Worm (Caenorhabditis elegans) whole organism, young adult: Measurements from ENCODE around the gene F49F1.9.

Source experiments
- B0336.3 ChIP-seq: fragments of 200-800 bp; sonication (Bioruptor generic); IDR thresholded peaks from 2 replicates; pipeline ENCODE4 v1.3.6; 2022; ENCODE audit warnings: missing genetic modification characterization, missing compliant biosample characterization
- D2030.7 ChIP-seq: fragments of 200-800 bp; sonication (Bioruptor generic); IDR thresholded peaks from 2 replicates; pipeline ENCODE4 v1.3.6; 2022; ENCODE audit warnings: missing genetic modification reagents, missing genetic modification characterization, missing compliant biosample characterization
- F10E7.11 ChIP-seq: sonication (generic microtip); optimal IDR thresholded peaks from 2 replicates; lab custom pipeline; 2017; ENCODE audit warnings: mild to moderate bottlenecking, missing genetic modification characterization, moderate library complexity, missing compliant biosample characterization
- F23B12.7 ChIP-seq: sonication (generic microtip); optimal IDR thresholded peaks from 2 replicates; lab custom pipeline; 2017; ENCODE audit warnings: missing genetic modification characterization, mild to moderate bottlenecking, missing compliant biosample characterization, antibody characterized with exemption, moderate library complexity; ENCODE audit not compliant: insufficient read depth
- F49E8.2 ChIP-seq: sonication (generic microtip); optimal IDR thresholded peaks from 3 replicates; lab custom pipeline; 2017; ENCODE audit warnings: missing genetic modification characterization, mild to moderate bottlenecking, missing compliant biosample characterization, antibody characterized with exemption, moderate library complexity; ENCODE audit not compliant: insufficient read depth
- atf-7 ChIP-seq: sonication (generic microtip); optimal IDR thresholded peaks from 2 replicates; lab custom pipeline; 2017; ENCODE audit warnings: mild to moderate bottlenecking, missing genetic modification characterization, missing compliant biosample characterization
- attf-3 ChIP-seq: fragments of 200-800 bp; sonication (Bioruptor generic); conservative IDR thresholded peaks from 2 replicates; pipeline ENCODE4 v1.3.6; 2022; ENCODE audit warnings: missing genetic modification reagents, missing genetic modification characterization, missing compliant biosample characterization
- cebp-1 ChIP-seq, 2 experiments: fragments of 200-800 bp in 1 of 2; sonication (Bioruptor generic) in 1 of 2; sonication (generic microtip) in 1 of 2; IDR thresholded peaks in 1 of 2; optimal IDR thresholded peaks in 1 of 2; 2 replicates each; pipeline versions ENCODE4 v1.3.6 to Lab custom; 2017 to 2022; ENCODE audit warnings: missing compliant biosample characterization in 2 of 2, missing genetic modification characterization in 2 of 2, mild to moderate bottlenecking in 1 of 2, missing genetic modification reagents in 1 of 2, moderate library complexity in 1 of 2
- ceh-40 ChIP-seq: fragments of 200-800 bp; sonication (Bioruptor generic); IDR thresholded peaks from 2 replicates; pipeline ENCODE4 v1.3.6; 2022; ENCODE audit warnings: missing genetic modification characterization, missing compliant biosample characterization
- dox-1 ChIP-seq: fragments of 200-800 bp; sonication (Bioruptor generic); IDR thresholded peaks from 2 replicates; pipeline ENCODE4 v1.3.6; 2022; ENCODE audit warnings: missing genetic modification reagents, missing genetic modification characterization, missing compliant biosample characterization
- efl-1 ChIP-seq: fragments of 150-350 bp; optimal IDR thresholded peaks from 2 replicates; lab custom pipeline; 2014; ENCODE audit warnings: missing biosample characterization, missing genetic modification reagents, missing genetic modification characterization
- egl-18 ChIP-seq: fragments of 200-800 bp; sonication (Bioruptor generic); IDR thresholded peaks from 2 replicates; pipeline ENCODE4 v1.3.6; 2022; ENCODE audit warnings: missing genetic modification reagents, missing genetic modification characterization, missing compliant biosample characterization
- ets-4 ChIP-seq: fragments of 200-800 bp; sonication (Bioruptor generic); optimal IDR thresholded peaks from 2 replicates; lab custom pipeline; 2018; ENCODE audit warnings: mild to moderate bottlenecking, missing genetic modification characterization, missing compliant biosample characterization
- fkh-3 ChIP-seq: sonication (generic microtip); optimal IDR thresholded peaks from 2 replicates; lab custom pipeline; 2016; ENCODE audit warnings: mild to moderate bottlenecking, missing genetic modification characterization, missing compliant biosample characterization
- hlh-26 ChIP-seq: fragments of 200-800 bp; sonication (Bioruptor generic); conservative IDR thresholded peaks from 2 replicates; pipeline ENCODE4 v1.3.6; 2022; ENCODE audit warnings: missing genetic modification reagents, missing genetic modification characterization, missing compliant biosample characterization
- hmg-1.2 ChIP-seq: fragments of 200-800 bp; sonication (Bioruptor generic); IDR thresholded peaks from 2 replicates; pipeline ENCODE4 v1.3.6; 2022; ENCODE audit warnings: missing genetic modification reagents, missing genetic modification characterization, missing compliant biosample characterization
- hmg-20 ChIP-seq: fragments of 200-800 bp; sonication (Bioruptor generic); IDR thresholded peaks from 2 replicates; pipeline ENCODE4 v1.3.6; 2022; ENCODE audit warnings: missing genetic modification reagents, missing genetic modification characterization, missing compliant biosample characterization
- lin-26 ChIP-seq: fragments of 200-800 bp; sonication (Bioruptor generic); IDR thresholded peaks from 2 replicates; pipeline ENCODE4 v1.3.6; 2022; ENCODE audit warnings: missing genetic modification reagents, missing genetic modification characterization, missing compliant biosample characterization
- lin-35 ChIP-seq, 3 experiments: fragments of 150-350 bp in 2 of 3; sonication (generic microtip) in 1 of 3; optimal IDR thresholded peaks; 2 replicates each; lab custom pipeline; 2014 to 2018; ENCODE audit warnings: missing biosample characterization in 3 of 3, missing genetic modification characterization in 3 of 3, missing genetic modification reagents in 3 of 3
- lin-54 ChIP-seq: fragments of 200-800 bp; sonication (Bioruptor generic); optimal IDR thresholded peaks from 2 replicates; lab custom pipeline; 2018; ENCODE audit warnings: mild to moderate bottlenecking, missing genetic modification characterization, missing compliant biosample characterization
- lsl-1 ChIP-seq: fragments of 200-800 bp; sonication (Bioruptor generic); optimal IDR thresholded peaks from 2 replicates; lab custom pipeline; 2018; ENCODE audit warnings: mild to moderate bottlenecking, missing genetic modification characterization, moderate library complexity, missing compliant biosample characterization
- madf-3 ChIP-seq: fragments of 200-800 bp; sonication (Bioruptor generic); IDR thresholded peaks from 2 replicates; pipeline ENCODE4 v1.3.6; 2022; ENCODE audit warnings: missing genetic modification reagents, missing genetic modification characterization, missing compliant biosample characterization
- madf-6 ChIP-seq: fragments of 200-800 bp; sonication (Bioruptor generic); IDR thresholded peaks from 2 replicates; pipeline ENCODE4 v1.3.6; 2022; ENCODE audit warnings: missing genetic modification reagents, missing genetic modification characterization, missing compliant biosample characterization
- mcd-1 ChIP-seq: fragments of 200-800 bp; sonication (Bioruptor generic); IDR thresholded peaks from 2 replicates; pipeline ENCODE4 v1.3.6; 2022; ENCODE audit warnings: missing genetic modification reagents, missing genetic modification characterization, missing compliant biosample characterization
- nhr-120 ChIP-seq: fragments of 200-800 bp; sonication (Bioruptor generic); IDR thresholded peaks from 2 replicates; pipeline ENCODE4 v1.3.6; 2022; ENCODE audit warnings: missing genetic modification characterization, missing compliant biosample characterization
- nhr-27 ChIP-seq: fragments of 200-800 bp; sonication (Bioruptor generic); optimal IDR thresholded peaks from 2 replicates; lab custom pipeline; 2018; ENCODE audit warnings: mild to moderate bottlenecking, missing genetic modification characterization, moderate library complexity, missing compliant biosample characterization
- nhr-80 ChIP-seq: sonication (generic microtip); optimal IDR thresholded peaks from 2 replicates; lab custom pipeline; 2016; ENCODE audit warnings: missing genetic modification characterization, missing compliant biosample characterization
- pha-4 ChIP-seq: fragments of 150-350 bp; sonication (generic microtip); optimal IDR thresholded peaks from 2 replicates; lab custom pipeline; 2014; ENCODE audit warnings: missing biosample characterization, missing genetic modification reagents, missing genetic modification characterization
- unc-130 ChIP-seq: sonication (generic microtip); optimal IDR thresholded peaks from 2 replicates; lab custom pipeline; 2016; ENCODE audit warnings: missing genetic modification reagents, missing genetic modification characterization, missing compliant biosample characterization
- unc-62 ChIP-seq: fragments of 150-350 bp; optimal IDR thresholded peaks from 2 replicates; lab custom pipeline; 2014; ENCODE audit warnings: missing biosample characterization, missing genetic modification reagents, missing genetic modification characterization
- xnd-1 ChIP-seq: sonication (generic microtip); optimal IDR thresholded peaks from 2 replicates; lab custom pipeline; 2016; ENCODE audit warnings: missing genotype, missing genetic modification reagents, missing genetic modification characterization, missing compliant biosample characterization
- ztf-25 ChIP-seq: fragments of 200-800 bp; sonication (Bioruptor generic); IDR thresholded peaks from 2 replicates; pipeline ENCODE4 v1.3.6; 2022; ENCODE audit warnings: missing genetic modification reagents, missing genetic modification characterization, missing compliant biosample characterization

Gene F49F1.9

DNA sequence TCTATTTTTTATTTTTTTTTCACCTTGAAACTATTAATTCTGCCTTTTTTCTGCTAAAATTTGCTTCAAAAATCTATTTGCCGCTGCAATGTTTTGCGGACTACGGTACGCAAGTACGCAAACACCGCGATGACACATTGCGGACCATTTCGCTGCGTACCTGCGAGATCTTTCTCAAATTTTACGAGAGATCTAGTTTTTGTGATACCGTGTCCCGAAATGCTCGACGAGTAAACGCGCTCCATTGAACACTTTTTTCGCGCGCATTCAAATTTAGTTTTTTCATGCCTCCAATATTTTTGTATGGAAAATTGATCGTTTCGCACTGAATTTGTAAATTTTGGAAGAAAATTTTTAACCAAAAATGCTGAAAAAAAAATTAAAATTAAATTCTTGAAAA, 47.4 kb upstream of the F49F1.9 start (continued):
- TF ChIP-seq hmg-1.2 (GFP tag; lab: Robert Waterston, UW), result peak; percentile 96
- TF ChIP-seq mcd-1 (GFP tag; lab: Robert Waterston, UW), result peak; percentile 100
- TF ChIP-seq madf-3, result 0 out of 2 replicates have a peak, but pooled peaks have one; percentile 8
- peak; percentile 76 for TF ChIP-seq cebp-1 (GFP tag; IDR thresholded peaks at IDR 0.05; lab: Robert Waterston, UW)
- peak; percentile 7 for TF ChIP-seq cebp-1 (tag; optimal IDR thresholded peaks at IDR 0.05; lab: Kevin White, UChicago)
- TF ChIP-seq attf-3 (GFP tag; lab: Robert Waterston, UW), result peak; percentile 81
- TF ChIP-seq hmg-20 (GFP tag; lab: Robert Waterston, UW), result peak; percentile 72

DNA sequence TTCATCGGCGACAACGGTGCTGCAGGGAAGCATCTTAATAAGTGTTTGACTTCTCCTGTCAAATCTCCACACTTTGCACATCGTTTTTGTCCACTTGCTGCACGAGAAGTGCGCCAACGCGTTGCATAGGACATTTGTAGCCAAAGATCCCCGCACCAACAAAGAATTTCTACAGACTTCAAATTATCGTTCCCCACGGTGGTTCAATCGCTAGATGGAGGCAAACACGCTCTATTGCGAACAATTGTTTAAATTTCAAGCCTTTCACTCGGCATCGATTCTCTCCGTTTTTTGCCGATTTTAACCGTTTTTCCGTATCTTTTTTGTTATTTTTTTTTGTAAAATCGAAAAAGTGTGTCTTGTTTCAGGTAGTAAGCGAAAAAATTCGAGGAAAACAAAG, 42.7 kb upstream of the F49F1.9 start:
- TF ChIP-seq mcd-1 (GFP tag; lab: Robert Waterston, UW) (peak; percentile 71), hmg-1.2 (GFP tag; lab: Robert Waterston, UW) (peak; percentile 52; the same call in 1 of the 2 replicates), attf-3 (GFP tag; lab: Robert Waterston, UW) (0 out of 2 replicates have a peak, but pooled peaks have one; percentile 12)

DNA sequence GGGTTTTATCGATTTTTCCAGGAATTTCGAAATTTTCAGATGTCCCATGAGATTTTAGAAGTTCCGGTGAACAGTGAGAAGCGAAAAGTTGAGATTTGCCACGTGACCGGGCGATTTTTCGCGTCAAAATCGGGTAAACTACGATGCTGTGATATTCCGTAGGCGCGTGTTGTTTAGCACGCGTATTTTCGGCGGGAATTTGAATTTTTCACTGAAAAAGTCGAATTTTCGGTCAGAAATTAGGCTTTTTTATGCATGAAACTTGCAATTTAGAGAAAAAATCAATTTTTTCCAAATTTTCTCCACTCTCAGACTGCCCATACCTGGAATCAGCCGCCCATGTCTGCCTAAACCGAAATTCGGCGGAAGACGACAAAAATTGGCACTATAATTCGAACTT, 41.1 kb upstream of the F49F1.9 start, which contains the start of gene tsen-34:
TSS of gene tsen-34 (plus strand) at position 34 of the 400 bp plus-strand sequence.
- TF ChIP-seq atf-7 (tag; lab: Kevin White, UChicago) (no peak), egl-18 (GFP tag; lab: Robert Waterston, UW) (no peak), ceh-40 (GFP tag; lab: Robert Waterston, UW) (no peak), F23B12.7 (tag; lab: Kevin White, UChicago) (no peak), B0336.3 (GFP tag; lab: Robert Waterston, UW) (0 out of 2 replicates have a peak, but pooled peaks have one; percentile 19), lin-35 (GFP tag; optimal IDR thresholded peaks at IDR 0.05; lab: Kevin White, UChicago) (no peak), F10E7.11 (tag; lab: Kevin White, UChicago) (no peak), lin-26 (GFP tag; lab: Robert Waterston, UW) (0 out of 2 replicates have a peak, but pooled peaks have one; percentile 16), ztf-25 (GFP tag; lab: Robert Waterston, UW) (no peak), mcd-1 (GFP tag; lab: Robert Waterston, UW) (0 out of 2 replicates have a peak, but pooled peaks have one; percentile 6), xnd-1 (tag; lab: Kevin White, UChicago) (no peak)

DNA sequence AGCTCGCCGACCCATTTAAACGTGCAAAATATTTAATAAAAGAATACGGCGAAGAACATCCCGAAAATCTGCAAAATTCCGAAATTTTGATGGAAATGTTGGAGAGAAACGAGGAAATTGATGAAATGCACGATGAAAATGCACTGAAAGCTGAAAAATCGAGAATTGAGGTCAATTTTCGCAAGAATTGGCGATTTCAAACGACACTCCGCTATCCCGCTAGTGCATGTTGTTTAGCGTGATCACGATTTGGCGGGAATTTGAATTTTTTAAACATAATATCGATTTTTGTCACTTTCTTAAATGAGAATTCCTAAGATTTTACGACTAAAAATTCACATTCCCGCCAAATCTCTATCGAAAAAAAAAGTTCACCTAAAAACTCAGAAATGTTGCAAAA, 40.2 kb upstream of the F49F1.9 start:
- TF ChIP-seq attf-3 (GFP tag; lab: Robert Waterston, UW) (peak; percentile 28; the same call in 1 of the 2 replicates), fkh-3 (tag; lab: Kevin White, UChicago) (no peak)

DNA sequence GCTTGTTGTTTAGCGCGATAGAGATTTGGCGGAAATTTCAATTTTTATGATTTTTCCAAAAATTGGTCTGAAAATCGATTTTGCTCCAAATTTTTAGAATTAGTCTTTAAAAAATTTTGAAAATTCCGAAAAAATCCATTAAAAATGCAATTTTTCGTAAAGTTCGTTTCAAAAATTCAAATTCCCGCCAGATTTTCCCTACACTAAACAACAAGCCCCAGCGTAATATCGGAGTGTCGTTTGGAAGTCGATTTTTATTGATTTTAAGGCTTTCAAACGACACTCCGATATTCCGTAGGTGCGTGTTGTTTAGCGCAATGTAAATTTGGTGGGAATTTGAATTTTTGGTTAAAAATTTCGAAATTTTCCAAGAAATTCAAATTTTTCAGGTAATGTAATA, 39.3 kb upstream of the F49F1.9 start:
- TF ChIP-seq madf-6, result peak; percentile 30; the same call in 1 of the 2 replicates
- no peak for TF ChIP-seq hlh-26 (GFP tag; lab: Robert Waterston, UW)
- TF ChIP-seq unc-130, result no peak
- TF ChIP-seq F49E8.2 (tag; lab: Kevin White, UChicago), result peak; percentile 50
- TF ChIP-seq ets-4, result no peak
- no peak for TF ChIP-seq nhr-80
- TF ChIP-seq D2030.7, result peak; percentile 32; the same call in 1 of the 2 replicates
- TF ChIP-seq nhr-120 (GFP tag; lab: Robert Waterston, UW), result no peak
- no peak for TF ChIP-seq unc-62 (GFP tag; lab: Kevin White, UChicago)
- no peak for TF ChIP-seq nhr-27 (tag; lab: Kevin White, UChicago)
- peak; percentile 43 for TF ChIP-seq lsl-1
- peak; percentile 32 for TF ChIP-seq efl-1 (GFP tag; lab: Kevin White, UChicago)
- 0 out of 2 replicates have a peak, but pooled peaks have one; percentile 12 for TF ChIP-seq mcd-1 (GFP tag; lab: Robert Waterston, UW)
- TF ChIP-seq pha-4 (tag; lab: Kevin White, UChicago), result no peak
- peak; percentile 83 for TF ChIP-seq lin-54 (GFP tag; lab: Kevin White, UChicago)
- peak; percentile 90 for TF ChIP-seq attf-3 (GFP tag; lab: Robert Waterston, UW)
- 0 out of 2 replicates have a peak, but pooled peaks have one; percentile 36 for TF ChIP-seq dox-1 (GFP tag; lab: Robert Waterston, UW)
